4 fruit fly cellular contexts compared by ENCODE assay signal in the genomic region with DNA sequence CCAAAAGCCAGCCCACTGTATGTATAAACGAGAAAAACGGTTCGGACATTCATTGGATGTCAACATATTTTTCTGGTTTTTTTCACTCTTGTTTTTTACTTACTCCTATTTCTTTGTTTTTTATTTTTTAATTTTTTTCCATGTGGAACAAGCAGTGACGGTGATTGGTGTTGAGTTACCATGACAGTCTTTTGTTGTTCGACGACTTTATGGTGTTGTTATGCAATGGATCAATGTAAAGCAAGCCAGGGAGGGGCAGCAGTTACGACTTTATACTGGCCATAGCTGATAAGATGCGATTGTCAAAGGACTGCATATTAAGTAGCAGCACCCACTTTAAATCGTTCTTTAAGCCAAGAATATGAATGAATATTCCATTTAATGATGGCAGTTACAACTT.
A peak's percentile ranks its signal among the peaks of the same experiment; 100 is the strongest.
TF ChIP-seq lines count a peak whose summit lies in the region.

No protein-coding gene starts in this region.

- TF ChIP-seq CTCF in whole organism, embryonic (GFP tag; optimal IDR thresholded peaks at IDR 0.05; lab: Kevin White, UChicago), result no peak

TF ChIP-seq in whole organism, adult, 20 proteins besides CTCF, POLR2A, EP300 and RAD21:
- TF ChIP-seq toe (GFP tag; optimal IDR thresholded peaks at IDR 0.05; lab: Kevin White, UChicago), result no peak
- peak; percentile 15 for TF ChIP-seq kay (GFP tag; lab: Kevin White, UChicago; ENCODE audit: borderline replicate concordance)

TF ChIP-seq in whole organism, embryonic, 481 proteins besides CTCF, POLR2A, EP300 and RAD21:
- TF ChIP-seq eve (GFP tag; optimal IDR thresholded peaks at IDR 0.05; lab: Kevin White, UChicago) (peak in 1 of 2 experiments; percentile 48), gem (tag; optimal IDR thresholded peaks at IDR 0.05; lab: Kevin White, UChicago) (no peak), CG10321 (GFP tag; IDR thresholded peaks at IDR 0.05; lab: Robert Waterston, UW) (no peak), Pdp1 (GFP tag; optimal IDR thresholded peaks at IDR 0.05; lab: Kevin White, UChicago) (peak in 1 of 2 experiments; percentile 54), CG18011 (GFP tag; optimal IDR thresholded peaks at IDR 0.05; lab: Kevin White, UChicago) (no peak), CG11560 (tag; IDR thresholded peaks at IDR 0.05; lab: Robert Waterston, UW) (no peak), nau (GFP tag; optimal IDR thresholded peaks at IDR 0.05; lab: Kevin White, UChicago) (no peak), CG6175 (GFP tag; IDR thresholded peaks at IDR 0.05; lab: Robert Waterston, UW) (no peak), NfI (GFP tag; optimal IDR thresholded peaks at IDR 0.05; lab: Kevin White, UChicago) (no peak), lov (optimal IDR thresholded peaks at IDR 0.05; lab: Kevin White, UChicago) (no peak), lov (GFP tag; IDR thresholded peaks at IDR 0.05; lab: Robert Waterston, UW) (no peak), CG11398 (GFP tag; optimal IDR thresholded peaks at IDR 0.05; lab: Kevin White, UChicago) (no peak), nom (GFP tag; optimal IDR thresholded peaks at IDR 0.05; lab: Kevin White, UChicago) (peak; percentile 52), bbx (GFP tag; IDR thresholded peaks at IDR 0.05; lab: Robert Waterston, UW; ENCODE audit: partially characterized antibody) (no peak), CG6254 (GFP tag; optimal IDR thresholded peaks at IDR 0.05; lab: Kevin White, UChicago) (no peak), bigmax (GFP tag; optimal IDR thresholded peaks at IDR 0.05; lab: Kevin White, UChicago) (no peak), Hsf (GFP tag; optimal IDR thresholded peaks at IDR 0.05; lab: Kevin White, UChicago) (no peak), Dip2 (GFP tag; IDR thresholded peaks at IDR 0.05; lab: Robert Waterston, UW) (no peak)

TF ChIP-seq in whole organism, prepupa, 60 proteins besides CTCF, POLR2A, EP300 and RAD21:
- TF ChIP-seq Hr38 (GFP tag; optimal IDR thresholded peaks at IDR 0.05; lab: Kevin White, UChicago) (no peak), ss (GFP tag; optimal IDR thresholded peaks at IDR 0.05; lab: Kevin White, UChicago) (peak; percentile 4 to 57), cyc (GFP tag; optimal IDR thresholded peaks at IDR 0.05; lab: Kevin White, UChicago) (no peak), Eip78C (GFP tag; lab: Kevin White, UChicago) (peak; percentile 26), CG6276 (GFP tag; optimal IDR thresholded peaks at IDR 0.05; lab: Kevin White, UChicago) (peak; percentile 19), fd59A (GFP tag; optimal IDR thresholded peaks at IDR 0.05; lab: Kevin White, UChicago) (no peak), Hr4 (GFP tag; optimal IDR thresholded peaks at IDR 0.05; lab: Kevin White, UChicago) (no peak), CG10631 (GFP tag; optimal IDR thresholded peaks at IDR 0.05; lab: Kevin White, UChicago) (no peak), topi (GFP tag; optimal IDR thresholded peaks at IDR 0.05; lab: Kevin White, UChicago) (no peak)
TF ChIP-seq in whole organism, prepupa: peak in this region for 3.

TF ChIP-seq in whole organism, pupa, 21 proteins besides CTCF, POLR2A, EP300 and RAD21:
- TF ChIP-seq CG13204 (GFP tag; optimal IDR thresholded peaks at IDR 0.05; lab: Kevin White, UChicago), result no peak
- TF ChIP-seq CG15710 (tag; optimal IDR thresholded peaks at IDR 0.05; lab: Kevin White, UChicago), result no peak
- TF ChIP-seq CG17806 (tag; optimal IDR thresholded peaks at IDR 0.05; lab: Kevin White, UChicago), result no peak
- TF ChIP-seq gl (tag; optimal IDR thresholded peaks at IDR 0.05; lab: Kevin White, UChicago), result peak; percentile 4
- TF ChIP-seq EcR (GFP tag; optimal IDR thresholded peaks at IDR 0.05; lab: Kevin White, UChicago), result no peak
- TF ChIP-seq CG8159 (tag; optimal IDR thresholded peaks at IDR 0.05; lab: Kevin White, UChicago), result no peak
- 0 out of 3 replicates have a peak, but pooled peaks have one; percentile 13 for TF ChIP-seq fd96Ca (GFP tag; IDR thresholded peaks at IDR 0.05; lab: Robert Waterston, UW)
- TF ChIP-seq CG32121 (GFP tag; IDR thresholded peaks at IDR 0.05; lab: Robert Waterston, UW), result no peak
- TF ChIP-seq Ets98B (GFP tag; IDR thresholded peaks at IDR 0.05; lab: Robert Waterston, UW), result no peak; the same call in 1 of the 2 replicates
- TF ChIP-seq CG4496 (GFP tag; IDR thresholded peaks at IDR 0.05; lab: Robert Waterston, UW), result no peak
- TF ChIP-seq rn (GFP tag; IDR thresholded peaks at IDR 0.05; lab: Robert Waterston, UW), result no peak
- TF ChIP-seq CG12605 (GFP tag; IDR thresholded peaks at IDR 0.05; lab: Robert Waterston, UW), result no peak
- TF ChIP-seq Pif1A (GFP tag; optimal IDR thresholded peaks at IDR 0.05; lab: Kevin White, UChicago), result no peak
- no peak for TF ChIP-seq D1 (tag; optimal IDR thresholded peaks at IDR 0.05; lab: Kevin White, UChicago)
- no peak for TF ChIP-seq CG9948 (tag; optimal IDR thresholded peaks at IDR 0.05; lab: Kevin White, UChicago)
